Fruit fly (Drosophila melanogaster) whole organism, embryonic: ENCODE results near the gene Spn28Db.

Source experiments
- CG1024 ChIP-seq: fragments of 200-800 bp; sonication (Bioruptor generic); IDR thresholded peaks from 2 replicates; pipeline ENCODE4 v1.3.6; 2022; ENCODE audit warnings: missing biosample characterization, missing genetic modification characterization
- CG10274 ChIP-seq: fragments of 200-800 bp; sonication (Bioruptor generic); optimal IDR thresholded peaks from 3 replicates; lab custom pipeline; 2017; ENCODE audit warnings: missing biosample characterization, mild to moderate bottlenecking, missing genetic modification characterization
- Trl ChIP-seq, 3 experiments: fragments of >200 bp in 2 of 3; fragments of 200-800 bp in 1 of 3; sonication (Bioruptor generic) in 1 of 3; optimal IDR thresholded peaks; 2 replicates in 1 of 3; 3 replicates in 2 of 3; lab custom pipeline; 2016 to 2017; ENCODE audit warnings: missing biosample characterization in 1 of 3, missing genetic modification characterization in 1 of 3
- al ChIP-seq: fragments of 200-800 bp; sonication (Bioruptor generic); IDR thresholded peaks from 2 replicates; pipeline ENCODE4 v1.3.6; 2022; ENCODE audit warnings: missing biosample characterization, missing genetic modification characterization
- aop ChIP-seq: fragments of 200-800 bp; sonication (Bioruptor generic); IDR thresholded peaks from 2 replicates; pipeline ENCODE4 v1.3.6; 2022; ENCODE audit warnings: missing biosample characterization, missing genetic modification characterization
- oc ChIP-seq: fragments of 200-800 bp; sonication (Bioruptor generic); optimal IDR thresholded peaks from 2 replicates; lab custom pipeline; 2018; ENCODE audit warnings: missing biosample characterization, mild to moderate bottlenecking, missing genetic modification characterization, moderate library complexity
- pan ChIP-seq, 4 experiments: fragments of >200 bp in 3 of 4; fragments of 200-800 bp in 1 of 4; sonication (Bioruptor generic) in 1 of 4; optimal IDR thresholded peaks in 3 of 4; IDR thresholded peaks in 1 of 4; 2 replicates each; pipeline versions ENCODE4 v1.3.6 to Lab custom; 2017 to 2022; ENCODE audit warnings: missing biosample characterization in 2 of 4, missing genetic modification characterization in 2 of 4, mixed read lengths in 1 of 4
- pzg ChIP-seq: fragments of 200-800 bp; sonication (Bioruptor generic); optimal IDR thresholded peaks from 3 replicates; lab custom pipeline; 2018; ENCODE audit warnings: missing biosample characterization, mild to moderate bottlenecking, missing genetic modification characterization, moderate library complexity
- tx ChIP-seq: fragments of 200-800 bp; sonication (Bioruptor generic); optimal IDR thresholded peaks from 2 replicates; lab custom pipeline; 2016; ENCODE audit warnings: missing biosample characterization, missing genetic modification characterization

dm6 chr2L:7879292-7879894 is 11.1 kb downstream of the Spn28Db start, which contains the start of gene spz3:
- TF ChIP-seq al (GFP tag; lab: Robert Waterston, UW): no peak
- no peak for TF ChIP-seq aop (GFP tag; lab: Robert Waterston, UW)
- TF ChIP-seq tx (GFP tag; lab: Kevin White, UChicago): no peak
- TF ChIP-seq Trl (optimal IDR thresholded peaks at IDR 0.05; lab: Kevin White, UChicago): peak; percentile 21 to 49
- TF ChIP-seq Trl (GFP tag; optimal IDR thresholded peaks at IDR 0.05; lab: Kevin White, UChicago): no peak
- no peak for TF ChIP-seq pzg (GFP tag; lab: Kevin White, UChicago)
- TF ChIP-seq oc: no peak
- no peak for TF ChIP-seq pan (optimal IDR thresholded peaks at IDR 0.05; lab: Kevin White, UChicago)
- no peak for TF ChIP-seq pan (GFP tag; optimal IDR thresholded peaks at IDR 0.05 in 1 of 2, IDR thresholded peaks at IDR 0.05 in 1 of 2)
- TF ChIP-seq CG1024 (GFP tag; lab: Robert Waterston, UW): no peak
- no peak for TF ChIP-seq CG10274 (GFP tag; lab: Kevin White, UChicago)
